Fruit fly (Drosophila melanogaster) whole organism, wandering third instar larva: ENCODE measurements around the gene CG16719.

Experiments used
- Hr83 ChIP-seq: fragments of 200-300 bp; sonication (Bioruptor generic); optimal IDR thresholded peaks from 2 replicates; lab custom pipeline; 2016; ENCODE audit warnings: missing biosample characterization, mild to moderate bottlenecking, missing genetic modification characterization, moderate library complexity; ENCODE audit not compliant: poor library complexity, severe bottlenecking
- Rel ChIP-seq, 2 experiments: fragments of 200-800 bp; sonication (Bioruptor generic) in 1 of 2; optimal IDR thresholded peaks; 2 replicates in 1 of 2; 3 replicates in 1 of 2; lab custom pipeline; 2016 to 2019; ENCODE audit warnings: mild to moderate bottlenecking in 2 of 2, missing biosample characterization in 2 of 2, missing genetic modification characterization in 2 of 2, moderate library complexity in 1 of 2
- br ChIP-seq: fragments of 200-800 bp; sonication (Bioruptor generic); optimal IDR thresholded peaks from 2 replicates; lab custom pipeline; 2016; ENCODE audit warnings: missing biosample characterization, missing genetic modification characterization
- dl ChIP-seq, 2 experiments: fragments of 175-275, 200-275 bp in 1 of 2; fragments of 200-275 bp in 1 of 2; sonication (Bioruptor generic); optimal IDR thresholded peaks; lab custom pipeline; 2018; ENCODE audit warnings: mild to moderate bottlenecking in 2 of 2, missing biosample characterization in 2 of 2, missing genetic modification characterization in 2 of 2, moderate library complexity in 2 of 2; ENCODE audit not compliant: partially characterized antibody in 2 of 2, insufficient read depth in 1 of 2

dm6 chr3L:9643762-9644161, 41.2 kb upstream of the CG16719 start, which contains the start of gene CNMaR:
- TF ChIP-seq dl (GFP tag; optimal IDR thresholded peaks at IDR 0.05; lab: Kevin White, UChicago; ENCODE audit: insufficient read depth in 1 of 2, partially characterized antibody in 2 of 2), result no peak
- TF ChIP-seq Hr83 (GFP tag; lab: Kevin White, UChicago), result no peak
- TF ChIP-seq br (GFP tag; lab: Kevin White, UChicago), result no peak
- TF ChIP-seq Rel (GFP tag; optimal IDR thresholded peaks at IDR 0.05; lab: Kevin White, UChicago), result no peak
- TF ChIP-seq Rel (tag; optimal IDR thresholded peaks at IDR 0.05; lab: Kevin White, UChicago), result no peak
